Fruit fly (Drosophila melanogaster) whole organism, pupa: ENCODE results near the gene Plod.

Source experiments
- CG14655 ChIP-seq: fragments of 200-800 bp; sonication (Bioruptor generic); optimal IDR thresholded peaks from 3 replicates; lab custom pipeline; 2017; ENCODE audit warnings: mild to moderate bottlenecking, missing biosample characterization, missing genetic modification reagents, missing genetic modification characterization
- CG17806 ChIP-seq: fragments of 200-800 bp; sonication (Bioruptor generic); optimal IDR thresholded peaks from 2 replicates; lab custom pipeline; 2018; ENCODE audit warnings: missing biosample characterization, mild to moderate bottlenecking, missing genetic modification characterization, moderate library complexity
- CG4496 ChIP-seq: fragments of 200-800 bp; sonication (Bioruptor generic); IDR thresholded peaks from 3 replicates; pipeline ENCODE4 v1.3.6; 2022; ENCODE audit warnings: missing biosample characterization, missing genetic modification characterization
- CG8159 ChIP-seq: fragments of 200-800 bp; sonication (Bioruptor generic); optimal IDR thresholded peaks from 3 replicates; lab custom pipeline; 2018; ENCODE audit warnings: missing biosample characterization, mild to moderate bottlenecking, missing genetic modification characterization, moderate library complexity
- Pif1B ChIP-seq: fragments of 200-800 bp; sonication (Bioruptor generic); optimal IDR thresholded peaks from 3 replicates; lab custom pipeline; 2016; ENCODE audit warnings: missing biosample characterization, missing genetic modification characterization
- rn ChIP-seq: fragments of 200-800 bp; sonication (Bioruptor generic); IDR thresholded peaks from 2 replicates; pipeline ENCODE4 v1.3.6; 2022; ENCODE audit warnings: missing biosample characterization, missing genetic modification characterization

dm6 chr3L:11253140-11253539, 47.3 kb upstream of the Plod start:
- no peak for TF ChIP-seq CG8159
- no peak for TF ChIP-seq rn (GFP tag; lab: Robert Waterston, UW)
- TF ChIP-seq CG17806, result no peak
- no peak for TF ChIP-seq CG14655 (GFP tag; lab: Kevin White, UChicago)
- TF ChIP-seq CG4496 (GFP tag; lab: Robert Waterston, UW), result 0 out of 3 replicates have a peak, but pooled peaks have one; percentile 35
- TF ChIP-seq Pif1B (GFP tag; lab: Kevin White, UChicago), result no peak
